Worm (Caenorhabditis elegans) whole organism, L4 larva: Measurements from ENCODE around the gene oac-7.
A peak's percentile ranks its signal among the peaks of the same experiment; 100 is the strongest.

Source experiments
- F26F4.8 ChIP-seq: fragments of 200-800 bp; sonication (Bioruptor generic); conservative IDR thresholded peaks from 2 replicates; pipeline ENCODE4 v1.3.6; 2022; ENCODE audit warnings: missing genetic modification characterization, missing compliant biosample characterization
- F44E2.7 ChIP-seq: fragments of 200-800 bp; sonication (Bioruptor generic); IDR thresholded peaks from 2 replicates; pipeline ENCODE4 v2.1.2; 2022; ENCODE audit warnings: missing genetic modification characterization, missing compliant biosample characterization
- T26A8.4 ChIP-seq: fragments of 200-800 bp; sonication (Bioruptor generic); IDR thresholded peaks from 2 replicates; pipeline ENCODE4 v1.3.6; 2022; ENCODE audit warnings: missing genetic modification characterization, missing compliant biosample characterization
- Y105C5A.15 ChIP-seq: fragments of 200-800 bp; sonication (Bioruptor generic); IDR thresholded peaks from 2 replicates; pipeline ENCODE4 v1.3.6; 2022; ENCODE audit warnings: missing genetic modification characterization, missing compliant biosample characterization
- Y48G9A.11 ChIP-seq: fragments of 200-800 bp; sonication (Bioruptor generic); IDR thresholded peaks from 2 replicates; pipeline ENCODE4 v1.3.6; 2022; ENCODE audit warnings: missing genetic modification reagents, missing genetic modification characterization, missing compliant biosample characterization
- Y5F2A.4 ChIP-seq: fragments of 200-800 bp; sonication (Bioruptor generic); optimal IDR thresholded peaks from 2 replicates; lab custom pipeline; 2018; ENCODE audit warnings: mild to moderate bottlenecking, missing genetic modification characterization, missing compliant biosample characterization
- aha-1 ChIP-seq: fragments of 150-350 bp; peaks from one replicate; lab custom pipeline; 2014; ENCODE audit warnings: missing biosample characterization, missing genetic modification characterization
- attf-4 ChIP-seq: sonication (generic microtip); optimal IDR thresholded peaks from 3 replicates; lab custom pipeline; 2017; ENCODE audit warnings: missing biosample characterization, missing genetic modification characterization
- ceh-20 ChIP-seq: fragments of 200-800 bp; sonication (Bioruptor generic); IDR thresholded peaks from 2 replicates; pipeline ENCODE4 v1.3.6; 2022; ENCODE audit warnings: missing genetic modification reagents, missing genetic modification characterization, missing compliant biosample characterization
- ceh-32 ChIP-seq: sonication (generic microtip); optimal IDR thresholded peaks from 2 replicates; lab custom pipeline; 2016; ENCODE audit warnings: mild to moderate bottlenecking, missing genetic modification characterization, missing compliant biosample characterization; ENCODE audit not compliant: poor library complexity
- ceh-44 ChIP-seq: fragments of 200-800 bp; sonication (Bioruptor generic); IDR thresholded peaks from 2 replicates; pipeline ENCODE4 v1.3.6; 2022; ENCODE audit warnings: missing genetic modification reagents, missing genetic modification characterization, missing compliant biosample characterization
- ceh-82 ChIP-seq: sonication (generic microtip); optimal IDR thresholded peaks from 2 replicates; lab custom pipeline; 2017; ENCODE audit warnings: missing biosample characterization, missing genetic modification characterization
- ces-1 ChIP-seq: fragments of 150-350 bp; sonication (generic microtip); optimal IDR thresholded peaks from 4 replicates; lab custom pipeline; 2014; ENCODE audit warnings: missing biosample characterization, missing genetic modification reagents, missing genetic modification characterization
- daf-12 ChIP-seq: fragments of 150-350 bp; optimal IDR thresholded peaks from 2 replicates; lab custom pipeline; 2014; ENCODE audit warnings: missing biosample characterization, missing genetic modification reagents, missing genetic modification characterization
- daf-16 ChIP-seq, 3 experiments: sonication (generic microtip); optimal IDR thresholded peaks; 2 replicates each; lab custom pipeline; 2016 to 2017; ENCODE audit warnings: missing genetic modification characterization in 3 of 3, missing genetic modification reagents in 3 of 3, mild to moderate bottlenecking in 2 of 3, missing compliant biosample characterization in 2 of 3, missing biosample characterization in 1 of 3, moderate library complexity in 1 of 3
- dmd-6 ChIP-seq: fragments of 200-800 bp; sonication (Bioruptor generic); IDR thresholded peaks from 2 replicates; pipeline ENCODE4 v1.3.6; 2022; ENCODE audit warnings: missing genetic modification reagents, missing genetic modification characterization, missing compliant biosample characterization
- fos-1 ChIP-seq: fragments of 150-350 bp; optimal IDR thresholded peaks from 2 replicates; lab custom pipeline; 2014; ENCODE audit warnings: missing biosample characterization, missing genetic modification characterization
- lin-1 ChIP-seq: fragments of 200-800 bp; sonication (Bioruptor generic); IDR thresholded peaks from 2 replicates; pipeline ENCODE4 v1.3.6; 2022; ENCODE audit warnings: missing genetic modification reagents, missing genetic modification characterization, missing compliant biosample characterization
- lir-3 ChIP-seq: sonication (generic microtip); optimal IDR thresholded peaks from 2 replicates; lab custom pipeline; 2016; ENCODE audit warnings: mild to moderate bottlenecking, missing genetic modification characterization, missing compliant biosample characterization
- lsy-2 ChIP-seq, 2 experiments: fragments of 150-350 bp in 1 of 2; sonication (generic microtip) in 1 of 2; optimal IDR thresholded peaks; 2 replicates each; lab custom pipeline; 2014 to 2017; ENCODE audit warnings: missing biosample characterization in 2 of 2, missing genetic modification characterization in 2 of 2
- madf-9 ChIP-seq: fragments of 200-800 bp; sonication (Bioruptor generic); conservative IDR thresholded peaks from 2 replicates; pipeline ENCODE4 v1.3.6; 2022; ENCODE audit warnings: missing genetic modification reagents, missing genetic modification characterization, missing compliant biosample characterization
- mep-1 ChIP-seq: fragments of 150-350 bp; sonication (generic microtip); optimal IDR thresholded peaks from 3 replicates; lab custom pipeline; 2014; ENCODE audit warnings: missing biosample characterization, missing genetic modification characterization
- mes-2 ChIP-seq: sonication (generic microtip); optimal IDR thresholded peaks from 2 replicates; lab custom pipeline; 2016; ENCODE audit warnings: missing genotype, mild to moderate bottlenecking, missing genetic modification characterization, missing compliant biosample characterization; ENCODE audit not compliant: poor library complexity, severe bottlenecking
- mxl-3 ChIP-seq: fragments of 200-800 bp; sonication (Bioruptor generic); optimal IDR thresholded peaks from 2 replicates; lab custom pipeline; 2018; ENCODE audit warnings: mild to moderate bottlenecking, missing genetic modification characterization, missing compliant biosample characterization
- nhr-11 ChIP-seq: fragments of 150-350 bp; optimal IDR thresholded peaks from 2 replicates; lab custom pipeline; 2014; ENCODE audit warnings: missing biosample characterization, missing genetic modification characterization
- nhr-237 ChIP-seq: sonication (generic microtip); optimal IDR thresholded peaks from 2 replicates; lab custom pipeline; 2017; ENCODE audit warnings: missing biosample characterization, missing genetic modification characterization
- nhr-28 ChIP-seq: fragments of 150-350 bp; optimal IDR thresholded peaks from 2 replicates; lab custom pipeline; 2014; ENCODE audit warnings: missing biosample characterization, missing genetic modification characterization
- nhr-42 ChIP-seq: fragments of 200-800 bp; sonication (Bioruptor generic); IDR thresholded peaks from 2 replicates; pipeline ENCODE4 v1.3.6; 2022; ENCODE audit warnings: missing genetic modification characterization, missing compliant biosample characterization
- nhr-48 ChIP-seq: sonication (generic microtip); optimal IDR thresholded peaks from 2 replicates; lab custom pipeline; 2016; ENCODE audit warnings: mild to moderate bottlenecking, missing genetic modification characterization, missing compliant biosample characterization
- nhr-6 ChIP-seq: fragments of 150-350 bp; optimal IDR thresholded peaks from 2 replicates; lab custom pipeline; 2014; ENCODE audit warnings: missing biosample characterization, missing genetic modification characterization
- pha-4 ChIP-seq, 2 experiments: fragments of 150-350 bp in 1 of 2; fragments of 200-800 bp in 1 of 2; sonication (Bioruptor generic) in 1 of 2; IDR thresholded peaks in 1 of 2; optimal IDR thresholded peaks in 1 of 2; 2 replicates each; pipeline versions ENCODE4 v1.3.6 to Lab custom; 2014 to 2022; ENCODE audit warnings: missing genetic modification characterization in 2 of 2, missing genetic modification reagents in 2 of 2, missing biosample characterization in 1 of 2, missing compliant biosample characterization in 1 of 2
- php-3 ChIP-seq: fragments of 200-800 bp; sonication (Bioruptor generic); IDR thresholded peaks from 2 replicates; pipeline ENCODE4 v1.3.6; 2022; ENCODE audit warnings: missing genetic modification reagents, missing genetic modification characterization, missing compliant biosample characterization
- pqm-1 ChIP-seq: sonication (generic microtip); optimal IDR thresholded peaks from 2 replicates; lab custom pipeline; 2017; ENCODE audit warnings: missing biosample characterization, missing genetic modification characterization
- rbr-2 ChIP-seq: sonication (generic microtip); optimal IDR thresholded peaks from 2 replicates; lab custom pipeline; 2016; ENCODE audit warnings: missing genotype, missing genetic modification characterization, missing compliant biosample characterization
- saeg-2 ChIP-seq: fragments of 200-800 bp; sonication (Bioruptor generic); IDR thresholded peaks from 2 replicates; pipeline ENCODE4 v1.3.6; 2022; ENCODE audit warnings: missing genetic modification reagents, missing genetic modification characterization, missing compliant biosample characterization
- sdz-12 ChIP-seq: fragments of 200-800 bp; sonication (Bioruptor generic); optimal IDR thresholded peaks from 2 replicates; lab custom pipeline; 2018; ENCODE audit warnings: mild to moderate bottlenecking, missing genetic modification characterization, missing compliant biosample characterization
- set-16 ChIP-seq: fragments of 200-800 bp; sonication (Bioruptor generic); IDR thresholded peaks from 2 replicates; pipeline ENCODE4 v1.3.6; 2022; ENCODE audit warnings: missing genetic modification reagents, missing genetic modification characterization, missing compliant biosample characterization
- skn-1 ChIP-seq: fragments of 150-350 bp; optimal IDR thresholded peaks from 2 replicates; lab custom pipeline; 2014; ENCODE audit warnings: missing biosample characterization, missing genetic modification characterization
- unc-39 ChIP-seq: sonication (generic microtip); optimal IDR thresholded peaks from 2 replicates; lab custom pipeline; 2017; ENCODE audit warnings: missing biosample characterization, missing genetic modification characterization
- unc-62 ChIP-seq, 3 experiments: fragments of 150-350 bp in 1 of 3; sonication (generic microtip); optimal IDR thresholded peaks in 2 of 3; peaks in 1 of 3; 1 replicate in 1 of 3; 2 replicates in 2 of 3; lab custom pipeline; 2014 to 2017; ENCODE audit warnings: missing biosample characterization in 3 of 3, missing genetic modification characterization in 3 of 3, missing genetic modification reagents in 3 of 3, missing genotype in 1 of 3
- vab-7 ChIP-seq: fragments of 200-800 bp; sonication (Bioruptor generic); IDR thresholded peaks from 2 replicates; pipeline ENCODE4 v1.3.6; 2022; ENCODE audit warnings: missing genetic modification reagents, missing genetic modification characterization, missing compliant biosample characterization
- zfp-3 ChIP-seq: fragments of 200-800 bp; sonication (Bioruptor generic); conservative IDR thresholded peaks from 2 replicates; pipeline ENCODE4 v1.3.6; 2022; ENCODE audit warnings: missing genetic modification reagents, missing genetic modification characterization, missing compliant biosample characterization
- ztf-11 ChIP-seq: fragments of 150-350 bp; optimal IDR thresholded peaks from 2 replicates; lab custom pipeline; 2014; ENCODE audit warnings: missing biosample characterization, missing genetic modification characterization
- ztf-7 ChIP-seq: fragments of 150-350 bp; optimal IDR thresholded peaks from 2 replicates; lab custom pipeline; 2014; ENCODE audit warnings: missing biosample characterization, missing genetic modification characterization

oac-7 gene

DNA sequence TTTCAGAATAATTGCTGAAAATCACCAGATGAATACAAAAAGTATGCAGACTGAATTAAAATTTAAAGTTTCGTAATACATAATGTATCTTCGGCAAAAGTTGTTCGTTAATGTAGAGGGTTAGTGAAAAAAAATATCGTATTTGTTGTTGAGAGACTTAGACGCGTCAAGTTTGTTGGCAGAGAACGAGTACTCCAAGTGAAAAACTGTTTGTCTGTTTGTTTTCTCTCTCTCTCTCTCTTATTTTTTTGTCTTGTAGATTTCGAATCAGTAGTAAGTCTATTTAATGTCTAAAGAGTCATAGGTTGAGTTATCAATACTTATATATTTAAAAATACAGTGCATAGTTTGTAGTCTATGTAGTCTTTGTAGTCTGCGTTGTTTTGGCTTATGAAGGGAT is 40.0 kb upstream of the oac-7 start, which contains the start of the genes fbxa-2 and T13F3.8:
Gene fbxa-2, minus strand, starts transcription at position 101 of the 400 bp plus-strand sequence.
Gene T13F3.8, plus strand, starts transcription at position 245 of the 400 bp plus-strand sequence.
- TF ChIP-seq sdz-12 (GFP tag; lab: Kevin White, UChicago) = no peak
- 0 out of 2 replicates have a peak, but pooled peaks have one; percentile 15 for TF ChIP-seq zfp-3
- no peak for TF ChIP-seq ceh-32
- peak; percentile 39 for TF ChIP-seq nhr-28 (tag; lab: Kevin White, UChicago)

DNA sequence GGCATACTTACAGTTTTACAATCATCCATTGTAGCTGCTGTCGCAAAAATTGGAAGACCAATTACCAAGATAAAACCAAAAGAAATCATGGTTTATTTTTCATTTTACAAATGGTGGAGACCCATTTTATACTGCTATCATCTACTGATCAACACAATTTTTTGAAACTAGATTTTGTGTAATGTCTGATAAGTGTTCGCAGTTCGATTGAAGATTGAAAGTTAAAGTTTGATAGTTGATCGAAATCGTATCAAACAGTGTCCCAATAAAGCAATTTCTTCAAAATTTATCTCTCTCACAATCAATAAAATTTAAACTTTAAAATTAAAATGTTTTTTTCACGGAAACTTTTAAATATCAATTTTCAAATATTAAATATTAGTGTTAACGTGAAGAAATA is 38.5 kb upstream of the oac-7 start, which contains the start of gene T13F3.6:
Gene T13F3.6, minus strand, starts transcription at position 101 of the 400 bp plus-strand sequence.
- TF ChIP-seq saeg-2 (GFP tag; lab: Robert Waterston, UW) (no peak), nhr-28 (tag; lab: Kevin White, UChicago) (no peak), attf-4 (tag; lab: Kevin White, UChicago) (no peak), mep-1 (tag; lab: Kevin White, UChicago) (no peak), ceh-32 (no peak), sdz-12 (GFP tag; lab: Kevin White, UChicago) (no peak), lsy-2 (tag; optimal IDR thresholded peaks at IDR 0.05; lab: Kevin White, UChicago) (no peak), fos-1 (no peak), rbr-2 (tag; lab: Kevin White, UChicago) (no peak), skn-1 (tag; lab: Kevin White, UChicago) (no peak), ceh-20 (GFP tag; lab: Robert Waterston, UW) (no peak), nhr-11 (no peak)

DNA sequence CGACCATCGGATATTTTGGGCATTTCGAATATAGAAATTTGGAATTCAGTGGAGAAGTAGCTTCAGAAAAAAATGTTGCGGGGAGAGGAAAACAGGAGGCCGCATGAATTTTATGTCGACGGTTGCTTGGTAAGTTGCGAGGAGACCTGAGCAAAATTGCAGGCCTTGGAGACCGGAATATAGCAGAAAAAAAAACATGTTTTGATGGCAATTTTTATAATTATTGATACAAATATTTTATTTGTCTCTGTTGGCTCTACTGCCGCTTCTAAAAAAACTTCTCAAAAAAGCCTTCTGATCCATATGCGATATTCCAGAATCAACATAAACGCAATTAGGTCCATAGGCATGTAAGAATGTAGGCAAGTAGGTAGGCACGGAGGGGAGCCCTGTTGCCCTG is 34.3 kb upstream of the oac-7 start, which contains the start of gene pacl-1:
Gene pacl-1, minus strand, starts transcription at position 101 of the 400 bp plus-strand sequence.
- TF ChIP-seq ztf-11 (tag; lab: Kevin White, UChicago) (no peak), ceh-44 (GFP tag; lab: Robert Waterston, UW) (no peak), daf-12 (no peak), sdz-12 (GFP tag; lab: Kevin White, UChicago) (no peak), unc-39 (tag; lab: Kevin White, UChicago) (no peak), ceh-20 (GFP tag; lab: Robert Waterston, UW) (no peak), lir-3 (tag; lab: Kevin White, UChicago) (no peak), nhr-237 (tag; lab: Kevin White, UChicago) (no peak), mep-1 (tag; lab: Kevin White, UChicago) (no peak), aha-1 (no peak), zfp-3 (no peak), Y105C5A.15 (GFP tag; lab: Robert Waterston, UW) (no peak), saeg-2 (GFP tag; lab: Robert Waterston, UW) (no peak), madf-9 (GFP tag; lab: Robert Waterston, UW) (no peak), Y48G9A.11 (GFP tag; lab: Robert Waterston, UW) (no peak)

DNA sequence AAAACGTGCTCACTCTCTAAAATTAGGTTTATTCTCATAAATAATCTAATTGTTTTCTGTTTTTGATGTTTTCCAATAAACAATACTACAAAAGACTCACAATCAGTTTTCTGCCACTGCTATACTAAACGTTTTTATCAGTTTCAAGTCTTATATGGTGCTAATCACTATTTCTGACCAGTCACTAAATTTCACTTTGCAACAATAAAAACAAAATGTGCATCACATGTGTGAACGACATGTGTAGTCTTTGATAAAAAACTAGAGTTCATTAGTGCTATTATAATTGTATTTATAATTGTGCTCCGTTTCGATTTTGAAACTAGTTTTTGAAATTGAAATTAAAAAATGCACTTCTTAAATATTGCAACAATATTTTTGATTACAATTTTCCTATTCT is 31.7 kb upstream of the oac-7 start, which contains the start of gene cyp-37B1:
Gene cyp-37B1, plus strand, starts transcription at position 199 of the 400 bp plus-strand sequence.
- TF ChIP-seq ztf-7 (tag; lab: Kevin White, UChicago) (no peak), nhr-42 (GFP tag; lab: Robert Waterston, UW) (no peak), pqm-1 (tag; lab: Kevin White, UChicago) (peak; percentile 89), dmd-6 (GFP tag; lab: Robert Waterston, UW) (peak; percentile 90), F44E2.7 (GFP tag; lab: Robert Waterston, UW) (no peak), nhr-28 (tag; lab: Kevin White, UChicago) (peak; percentile 97), aha-1 (no peak), ceh-44 (GFP tag; lab: Robert Waterston, UW) (no peak), mxl-3 (no peak), ztf-11 (tag; lab: Kevin White, UChicago) (no peak), nhr-6 (tag; lab: Kevin White, UChicago) (no peak), php-3 (GFP tag; lab: Robert Waterston, UW) (peak; percentile 82), T26A8.4 (no peak), Y5F2A.4 (no peak), unc-62 (GFP tag; optimal IDR thresholded peaks at IDR 0.05 in 1 of 2; lab: Kevin White, UChicago) (no peak), unc-62 (tag; optimal IDR thresholded peaks at IDR 0.05; lab: Kevin White, UChicago) (no peak), F26F4.8 (GFP tag; lab: Robert Waterston, UW) (no peak), lin-1 (no peak), ces-1 (no peak), set-16 (GFP tag; lab: Robert Waterston, UW) (no peak), vab-7 (GFP tag; lab: Robert Waterston, UW) (no peak), daf-16 (GFP tag; optimal IDR thresholded peaks at IDR 0.05; lab: Kevin White, UChicago) (no peak), daf-16 (tag; optimal IDR thresholded peaks at IDR 0.05; lab: Kevin White, UChicago) (peak; percentile 95), Y105C5A.15 (GFP tag; lab: Robert Waterston, UW) (no peak), ceh-82 (no peak), nhr-48 (tag; lab: Kevin White, UChicago) (peak; percentile 69), mes-2 (tag; lab: Kevin White, UChicago) (no peak), pha-4 (GFP tag; IDR thresholded peaks at IDR 0.05; lab: Robert Waterston, UW) (no peak), pha-4 (tag; optimal IDR thresholded peaks at IDR 0.05; lab: Kevin White, UChicago) (no peak)
